Fruit fly (Drosophila melanogaster) S2 (cell line): ENCODE results near the gene CLIP-190.

Source experiments
- CG8478 ChIP-seq: fragments of >200 bp; optimal IDR thresholded peaks from 2 replicates; lab custom pipeline; 2018
- CTCF ChIP-seq, 2 experiments: fragments of >200 bp; optimal IDR thresholded peaks; 2 replicates each; lab custom pipeline; 2018

- no peak for TF ChIP-seq CG8478 (lab: Kevin White, UChicago)
- no peak for TF ChIP-seq CTCF (optimal IDR thresholded peaks at IDR 0.05; lab: Kevin White, UChicago)
Observed at dm6 chr2L:17425412-17425811, 40.9 kb downstream of the CLIP-190 start.
